Worm (Caenorhabditis elegans): ENCODE data around the gene aptf-2.
A peak's percentile ranks its signal among the peaks of the same experiment; 100 is the strongest.

aptf-2 gene

ce11 chrIV:13386043-13386442 lies 29.8 kb downstream of the aptf-2 start, which contains the start of the genes Y62E10A.20, Y62E10A.23 and mdt-9 (continued):
- TF ChIP-seq hif-1 (tag; optimal IDR thresholded peaks at IDR 0.05) (peak in 1 of 2 experiments; percentile 76), hmg-1.1 (GFP tag; IDR thresholded peaks at IDR 0.05) (peak; percentile 59), mxl-2 (GFP tag; conservative IDR thresholded peaks at IDR 0.05) (no peak), lin-39 (tag; optimal IDR thresholded peaks at IDR 0.05) (no peak), F44E2.7 (GFP tag; IDR thresholded peaks at IDR 0.05) (no peak), lin-1 (GFP tag; IDR thresholded peaks at IDR 0.05) (no peak), Y48G9A.11 (GFP tag; IDR thresholded peaks at IDR 0.05) (no peak), ZK546.5 (tag; optimal IDR thresholded peaks at IDR 0.05) (no peak)

DNA sequence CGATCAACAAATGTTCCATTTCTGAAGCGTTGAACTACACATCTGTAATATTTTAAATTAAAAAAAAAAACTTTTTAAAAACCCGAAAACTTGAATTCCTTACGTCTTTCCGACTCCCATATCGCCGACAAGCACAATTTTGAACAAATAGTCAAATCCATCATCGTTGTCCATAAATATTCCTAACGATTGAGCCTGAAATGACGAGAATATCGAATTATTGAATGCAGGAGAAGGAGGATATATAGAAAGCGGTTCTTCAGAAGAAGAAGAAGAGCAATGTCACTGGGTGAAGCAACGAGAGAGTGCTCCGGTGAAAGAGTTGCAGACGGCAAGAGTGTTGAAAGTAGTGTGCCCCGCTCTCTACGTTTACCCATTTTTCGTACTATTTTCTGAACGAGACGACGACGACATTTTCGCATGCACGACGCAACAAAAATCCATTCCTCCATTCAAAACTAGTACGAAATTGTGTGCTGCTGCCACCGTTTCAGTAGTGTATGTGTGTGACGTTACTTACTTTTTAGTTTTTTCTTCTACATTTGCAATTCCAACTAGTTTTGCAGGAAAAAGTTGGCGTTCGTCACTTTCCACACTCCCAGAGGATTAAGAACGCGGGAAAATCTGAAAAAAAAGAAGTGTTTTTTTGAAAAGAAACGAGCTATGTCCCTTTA lies 32.0 kb downstream of the aptf-2 start, which contains the start of gene rab-19:
rab-19 (minus strand) TSS at position 624 of the 674 bp plus-strand sequence.
- TF ChIP-seq lir-3 (tag; optimal IDR thresholded peaks at IDR 0.05) (no peak), ZK546.5 (tag; optimal IDR thresholded peaks at IDR 0.05) (no peak), lin-38 (GFP tag; IDR thresholded peaks at IDR 0.05) (peak; percentile 32; the same call in 1 of the 2 replicates), hmg-1.1 (GFP tag; IDR thresholded peaks at IDR 0.05) (0 out of 2 replicates have a peak, but pooled peaks have one; percentile 40), gei-8 (GFP tag; optimal IDR thresholded peaks at IDR 0.05) (no peak), egl-43 (GFP tag; IDR thresholded peaks at IDR 0.05) (no peak), hif-1 (tag; optimal IDR thresholded peaks at IDR 0.05) (peak in 1 of 2 experiments; percentile 19), daf-16 (GFP tag; optimal IDR thresholded peaks at IDR 0.05) (no peak), daf-16 (tag; optimal IDR thresholded peaks at IDR 0.05) (no peak), lin-15B (tag; optimal IDR thresholded peaks at IDR 0.05) (no peak), ztf-7 (tag; optimal IDR thresholded peaks at IDR 0.05) (no peak), aha-1 (tag) (peak; percentile 60), unc-62 (GFP tag; optimal IDR thresholded peaks at IDR 0.05 in 1 of 2) (no peak), unc-62 (tag; optimal IDR thresholded peaks at IDR 0.05) (no peak), nhr-77 (tag; optimal IDR thresholded peaks at IDR 0.05) (no peak), aly-2 (tag; optimal IDR thresholded peaks at IDR 0.05) (no peak), F10B5.3 (tag; optimal IDR thresholded peaks at IDR 0.05) (no peak), mep-1 (tag; optimal IDR thresholded peaks at IDR 0.05) (peak; percentile 10), mdt-29 (GFP tag; IDR thresholded peaks at IDR 0.05) (no peak)

- no peak for TF ChIP-seq lim-7 (GFP tag; IDR thresholded peaks at IDR 0.05)
- TF ChIP-seq hmg-1.1 (GFP tag; IDR thresholded peaks at IDR 0.05): no peak
- TF ChIP-seq R02D3.7 (tag; optimal IDR thresholded peaks at IDR 0.05): no peak
- TF ChIP-seq F44E2.7 (GFP tag; IDR thresholded peaks at IDR 0.05): no peak
- TF ChIP-seq snpc-1.2 (GFP tag; IDR thresholded peaks at IDR 0.05): no peak
- TF ChIP-seq dpl-1 (GFP tag; optimal IDR thresholded peaks at IDR 0.05): no peak
- TF ChIP-seq lin-29 (GFP tag; IDR thresholded peaks at IDR 0.05): no peak
- no peak for TF ChIP-seq arid-1 (GFP tag; conservative IDR thresholded peaks at IDR 0.05)
- TF ChIP-seq nhr-10 (tag; optimal IDR thresholded peaks at IDR 0.05): no peak
- TF ChIP-seq nhr-77 (tag; optimal IDR thresholded peaks at IDR 0.05): no peak
- TF ChIP-seq unc-62 (GFP tag; optimal IDR thresholded peaks at IDR 0.05 in 1 of 2): no peak
- TF ChIP-seq unc-62 (tag; optimal IDR thresholded peaks at IDR 0.05): no peak
- no peak for TF ChIP-seq jun-1 (tag; optimal IDR thresholded peaks at IDR 0.05)
- no peak for TF ChIP-seq mdt-29 (GFP tag; IDR thresholded peaks at IDR 0.05)
- no peak for TF ChIP-seq zfp-3 (GFP tag; conservative IDR thresholded peaks at IDR 0.05)
These were observed 34.0 kb downstream of the aptf-2 start, which contains the start of gene emc-3 for ce11 chrIV:13381823-13382222. TSS of gene emc-3 (minus strand) at chrIV:13381923.

ce11 chrIV:13380506-13380905 lies 35.3 kb downstream of the aptf-2 start:
- TF ChIP-seq set-16 (GFP tag; IDR thresholded peaks at IDR 0.05) (no peak), lin-29 (GFP tag; IDR thresholded peaks at IDR 0.05) (no peak), mdl-1 (tag; optimal IDR thresholded peaks at IDR 0.05) (no peak), mes-2 (tag; optimal IDR thresholded peaks at IDR 0.05; ENCODE audit: poor library complexity, severe bottlenecking) (no peak), fos-1 (tag; optimal IDR thresholded peaks at IDR 0.05) (no peak), tag-97 (GFP tag; IDR thresholded peaks at IDR 0.05) (no peak), F10B5.3 (tag; optimal IDR thresholded peaks at IDR 0.05) (no peak), snpc-4 (tag; optimal IDR thresholded peaks at IDR 0.05) (no peak), gei-8 (GFP tag; optimal IDR thresholded peaks at IDR 0.05) (no peak), dve-1 (tag; optimal IDR thresholded peaks at IDR 0.05; ENCODE audit: insufficient read depth) (no peak), duxl-1 (tag; optimal IDR thresholded peaks at IDR 0.05; ENCODE audit: poor library complexity) (no peak), nhr-48 (tag; optimal IDR thresholded peaks at IDR 0.05) (no peak), ceh-20 (GFP tag; IDR thresholded peaks at IDR 0.05) (no peak), vab-7 (GFP tag; IDR thresholded peaks at IDR 0.05) (no peak), ama-1 (optimal IDR thresholded peaks at IDR 0.05) (no peak)

Data from whole organism, L4 larva.